Worm (Caenorhabditis elegans): ENCODE measurements around the gene T05G5.5.

The T05G5.5 gene

ce11 chrIII:9760184-9760583 is 9.0 kb upstream of the T05G5.5 start:
- TF ChIP-seq gmeb-2 (tag; optimal IDR thresholded peaks at IDR 0.05) (no peak), nhr-11 (tag; optimal IDR thresholded peaks at IDR 0.05) (no peak), pros-1 (tag; optimal IDR thresholded peaks at IDR 0.05) (no peak), rnt-1 (tag; optimal IDR thresholded peaks at IDR 0.05) (no peak), pag-3 (tag; optimal IDR thresholded peaks at IDR 0.05; ENCODE audit: borderline replicate concordance) (no peak), pax-1 (tag; optimal IDR thresholded peaks at IDR 0.05) (no peak), ref-2 (tag; optimal IDR thresholded peaks at IDR 0.05) (no peak), sox-4 (tag; optimal IDR thresholded peaks at IDR 0.05) (no peak), ceh-34 (tag; optimal IDR thresholded peaks at IDR 0.05) (no peak), ceh-22 (tag; optimal IDR thresholded peaks at IDR 0.05) (no peak), ceh-24 (tag; optimal IDR thresholded peaks at IDR 0.05) (no peak), pqm-1 (tag; optimal IDR thresholded peaks at IDR 0.05) (no peak), ceh-18 (tag; optimal IDR thresholded peaks at IDR 0.05) (no peak), C38D4.7 (GFP tag; optimal IDR thresholded peaks at IDR 0.05) (no peak), ahr-1 (tag; optimal IDR thresholded peaks at IDR 0.05) (no peak)

ce11 chrIII:9758848-9759247 is 7.6 kb upstream of the T05G5.5 start, which contains the start of gene rmd-1:
rmd-1 (plus strand) TSS chrIII:9759094.
- TF ChIP-seq lim-6 (tag; optimal IDR thresholded peaks at IDR 0.05): no peak
- no peak for TF ChIP-seq tbx-2 (tag; optimal IDR thresholded peaks at IDR 0.05)
- no peak for TF ChIP-seq sox-2 (GFP tag; IDR thresholded peaks at IDR 0.05)
- TF ChIP-seq unc-3 (GFP tag; conservative IDR thresholded peaks at IDR 0.05): no peak
- TF ChIP-seq unc-3 (tag; optimal IDR thresholded peaks at IDR 0.05): no peak
- TF ChIP-seq pax-1 (tag; optimal IDR thresholded peaks at IDR 0.05): no peak
- TF ChIP-seq ceh-22 (tag; optimal IDR thresholded peaks at IDR 0.05): no peak
- TF ChIP-seq unc-86 (tag; optimal IDR thresholded peaks at IDR 0.05): no peak
- TF ChIP-seq zip-5 (tag; optimal IDR thresholded peaks at IDR 0.05): no peak
- TF ChIP-seq fax-1 (tag; optimal IDR thresholded peaks at IDR 0.05): no peak
- TF ChIP-seq K02D7.2 (tag; optimal IDR thresholded peaks at IDR 0.05): no peak
- no peak for TF ChIP-seq mec-3 (tag; optimal IDR thresholded peaks at IDR 0.05; ENCODE audit: borderline replicate concordance)
- TF ChIP-seq ahr-1 (tag; optimal IDR thresholded peaks at IDR 0.05): no peak
- TF ChIP-seq che-1 (tag; optimal IDR thresholded peaks at IDR 0.05): no peak
- no peak for TF ChIP-seq ceh-19 (GFP tag; optimal IDR thresholded peaks at IDR 0.05)
- TF ChIP-seq ref-2 (tag; optimal IDR thresholded peaks at IDR 0.05): no peak

ce11 chrIII:9757414-9757813 is 6.2 kb upstream of the T05G5.5 start, which contains the start of gene vps-53:
vps-53 (minus strand) TSS chrIII:9757514.
- TF ChIP-seq ceh-18 (tag; optimal IDR thresholded peaks at IDR 0.05): no peak
- TF ChIP-seq hlh-30 (tag; optimal IDR thresholded peaks at IDR 0.05; ENCODE audit: insufficient read depth): no peak
- no peak for TF ChIP-seq ets-4 (tag; optimal IDR thresholded peaks at IDR 0.05)
- TF ChIP-seq pha-4 (tag; optimal IDR thresholded peaks at IDR 0.05): no peak
- no peak for TF ChIP-seq pax-1 (tag; optimal IDR thresholded peaks at IDR 0.05)

- TF ChIP-seq elt-4 (tag; optimal IDR thresholded peaks at IDR 0.05) (no peak), madf-2 (tag; optimal IDR thresholded peaks at IDR 0.05) (no peak), ceh-2 (tag; optimal IDR thresholded peaks at IDR 0.05) (no peak), hlh-8 (tag; optimal IDR thresholded peaks at IDR 0.05) (no peak), hlh-30 (tag; optimal IDR thresholded peaks at IDR 0.05; ENCODE audit: insufficient read depth) (no peak)
Observed at ce11 chrIII:9752852-9753251, 1.6 kb upstream of the T05G5.5 start, which contains the start of gene ech-6. ech-6 (minus strand) TSS chrIII:9752883.

- no peak for TF ChIP-seq hlh-8 (tag; optimal IDR thresholded peaks at IDR 0.05)
- no peak for TF ChIP-seq pros-1 (tag; optimal IDR thresholded peaks at IDR 0.05)
- no peak for TF ChIP-seq ceh-24 (tag; optimal IDR thresholded peaks at IDR 0.05)
- no peak for TF ChIP-seq unc-3 (GFP tag; conservative IDR thresholded peaks at IDR 0.05)
- no peak for TF ChIP-seq unc-3 (tag; optimal IDR thresholded peaks at IDR 0.05)
Observed at ce11 chrIII:9748694-9749093, 2.5 kb downstream of the T05G5.5 start, which contains the start of gene T05G5.4. T05G5.4 (plus strand) TSS chrIII:9748934.

All from whole organism, late embryonic.